Worm (Caenorhabditis elegans) whole organism, L2 larva: ENCODE results near the gene F38B6.4.

Experiments
- blmp-1 ChIP-seq: sonication (generic microtip); optimal IDR thresholded peaks from 2 replicates; lab custom pipeline; 2017; ENCODE audit warnings: missing genetic modification characterization, mild to moderate bottlenecking, missing compliant biosample characterization, antibody characterized with exemption, moderate library complexity; ENCODE audit not compliant: insufficient read depth
- crh-2 ChIP-seq: sonication (generic microtip); optimal IDR thresholded peaks from 2 replicates; lab custom pipeline; 2017; ENCODE audit warnings: missing biosample characterization, missing genetic modification characterization
- lin-11 ChIP-seq: fragments of 150-350 bp; sonication (generic microtip); optimal IDR thresholded peaks from 2 replicates; lab custom pipeline; 2014; ENCODE audit warnings: missing biosample characterization, missing genetic modification characterization, inconsistent platforms, mixed read lengths
- lin-13 ChIP-seq: fragments of 150-350 bp; optimal IDR thresholded peaks from 2 replicates; lab custom pipeline; 2014; ENCODE audit warnings: missing biosample characterization, missing genetic modification reagents, missing genetic modification characterization
- lin-39 ChIP-seq: fragments of 150-350 bp; optimal IDR thresholded peaks from 2 replicates; lab custom pipeline; 2014; ENCODE audit warnings: missing biosample characterization, missing genetic modification reagents, missing genetic modification characterization
- nhr-10 ChIP-seq: sonication (generic microtip); optimal IDR thresholded peaks from 2 replicates; lab custom pipeline; 2017; ENCODE audit warnings: missing biosample characterization, missing genetic modification characterization
- nhr-12 ChIP-seq: fragments of 150-350 bp; optimal IDR thresholded peaks from 2 replicates; lab custom pipeline; 2014; ENCODE audit warnings: missing biosample characterization, missing genetic modification characterization
- nhr-237 ChIP-seq: fragments of 150-350 bp; optimal IDR thresholded peaks from 2 replicates; lab custom pipeline; 2014; ENCODE audit warnings: missing biosample characterization, missing genetic modification characterization
- nhr-25 ChIP-seq: fragments of 150-350 bp; sonication (generic microtip); optimal IDR thresholded peaks from 3 replicates; lab custom pipeline; 2014; ENCODE audit warnings: missing biosample characterization, missing genetic modification characterization
- nhr-6 ChIP-seq: fragments of 150-350 bp; optimal IDR thresholded peaks from 2 replicates; lab custom pipeline; 2014; ENCODE audit warnings: missing biosample characterization, missing genetic modification characterization
- nhr-77 ChIP-seq: fragments of 150-350 bp; optimal IDR thresholded peaks from 2 replicates; lab custom pipeline; 2014; ENCODE audit warnings: missing biosample characterization, missing genetic modification characterization
- unc-62 ChIP-seq: fragments of 150-350 bp; optimal IDR thresholded peaks from 2 replicates; lab custom pipeline; 2014; ENCODE audit warnings: missing biosample characterization, missing genetic modification reagents, missing genetic modification characterization

DNA sequence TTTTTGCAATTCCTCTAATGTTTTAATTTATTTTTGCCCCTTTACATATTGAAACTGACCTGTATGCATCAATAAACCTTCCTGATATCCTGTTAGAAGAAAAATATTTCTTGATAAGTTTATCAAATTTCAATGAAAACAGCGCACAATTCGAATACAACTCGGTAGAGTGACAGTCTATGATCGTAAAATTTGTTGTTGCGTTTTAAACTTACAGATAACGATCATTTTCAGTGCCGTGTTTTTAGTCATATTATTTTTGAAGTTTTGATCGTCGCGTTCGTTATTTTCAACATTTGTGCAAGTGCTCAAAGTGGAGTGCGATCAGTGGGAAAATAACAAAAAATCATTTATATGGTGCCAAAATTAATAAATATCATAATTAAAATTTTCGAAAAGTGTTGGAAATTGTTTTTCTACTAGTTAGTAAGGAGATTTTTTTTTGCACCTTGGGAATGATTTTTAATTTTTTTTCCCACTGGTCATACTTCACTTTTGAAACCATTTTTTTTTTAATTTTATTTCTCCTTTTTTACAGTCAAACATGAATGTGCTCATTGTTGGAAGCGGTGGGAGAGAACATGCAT, at the start of gene F38B6.4:
- TF ChIP-seq nhr-12 (no peak), blmp-1 (tag; lab: Kevin White, UChicago) (no peak), nhr-237 (no peak), crh-2 (tag; lab: Kevin White, UChicago) (no peak), unc-62 (GFP tag; lab: Kevin White, UChicago) (no peak), lin-11 (tag; lab: Kevin White, UChicago) (no peak), nhr-10 (tag; lab: Kevin White, UChicago) (no peak), lin-39 (tag; lab: Kevin White, UChicago) (no peak), nhr-25 (tag; lab: Kevin White, UChicago) (no peak), nhr-77 (tag; lab: Kevin White, UChicago) (no peak), nhr-6 (no peak), lin-13 (GFP tag; lab: Kevin White, UChicago) (no peak)
